Worm (Caenorhabditis elegans) whole organism, L1 larva: ENCODE data around the gene gpla-1.
A peak's percentile ranks its signal among the peaks of the same experiment; 100 is the strongest.

ENCODE experiments used
- ama-1 ChIP-seq: fragments of 150-350 bp; optimal IDR thresholded peaks from 2 replicates; lab custom pipeline; 2014
- ces-1 ChIP-seq: fragments of 150-350 bp; optimal IDR thresholded peaks from 2 replicates; lab custom pipeline; 2014; ENCODE audit warnings: missing biosample characterization, missing genetic modification reagents, missing genetic modification characterization
- fos-1 ChIP-seq: fragments of 150-350 bp; optimal IDR thresholded peaks from 2 replicates; lab custom pipeline; 2014; ENCODE audit warnings: missing biosample characterization, missing genetic modification characterization
- nhr-76 ChIP-seq: sonication (generic microtip); optimal IDR thresholded peaks from 2 replicates; lab custom pipeline; 2017; ENCODE audit warnings: missing biosample characterization, missing genetic modification characterization
- snpc-4 ChIP-seq: fragments of 150-350 bp; optimal IDR thresholded peaks from 2 replicates; lab custom pipeline; 2014; ENCODE audit warnings: missing biosample characterization, missing genetic modification characterization
- tbx-2 ChIP-seq: sonication (generic microtip); optimal IDR thresholded peaks from 2 replicates; lab custom pipeline; 2016; ENCODE audit warnings: missing genetic modification characterization, missing compliant biosample characterization

- peak; percentile 94 for TF ChIP-seq snpc-4 (tag; lab: Kevin White, UChicago)
- no peak for TF ChIP-seq ama-1
- TF ChIP-seq tbx-2 (tag; lab: Kevin White, UChicago): peak; percentile 60
- TF ChIP-seq fos-1: peak; percentile 47
- no peak for TF ChIP-seq nhr-76 (tag; lab: Kevin White, UChicago)
- no peak for TF ChIP-seq ces-1 (GFP tag; lab: Kevin White, UChicago)
These were observed 44.7 kb upstream of the gpla-1 start, which contains the start of gene rpt-1 for ce11 chrV:11982309-11982708.
